Fruit fly (Drosophila melanogaster): ENCODE data around the gene intr.

DNA sequence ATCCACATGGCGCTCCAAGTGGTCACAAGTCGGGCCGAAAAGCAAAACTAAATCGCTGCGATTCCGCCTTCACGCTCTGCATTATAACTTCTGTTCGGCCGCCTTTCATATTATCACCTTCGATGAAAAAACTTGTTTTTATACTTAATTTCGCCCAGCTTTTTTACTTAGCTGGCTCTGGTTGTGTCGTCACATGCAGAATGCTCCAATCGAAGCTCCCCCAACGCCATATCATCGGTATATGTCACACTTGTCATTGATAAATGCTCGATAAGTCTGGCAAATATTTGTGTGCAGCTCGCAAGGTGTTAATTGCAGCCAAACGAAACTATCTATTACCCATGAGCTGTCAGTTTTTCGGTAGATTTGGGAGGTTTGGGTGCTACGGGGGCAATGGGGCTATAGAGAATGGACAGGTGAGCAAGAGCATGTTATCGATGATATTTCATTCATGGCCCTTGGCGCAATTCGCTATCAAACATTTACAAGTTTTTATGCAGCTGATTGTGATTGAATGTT lies 38.7 kb upstream of the intr start, which contains the start of gene CG10000:
- no peak for TF ChIP-seq Sin3A (optimal IDR thresholded peaks at IDR 0.05)
- no peak for TF ChIP-seq psq (optimal IDR thresholded peaks at IDR 0.05)
- no peak for TF ChIP-seq h (optimal IDR thresholded peaks at IDR 0.05)
- TF ChIP-seq Myc (optimal IDR thresholded peaks at IDR 0.05): no peak
- no peak for TF ChIP-seq insv (optimal IDR thresholded peaks at IDR 0.05)
- TF ChIP-seq ttk (optimal IDR thresholded peaks at IDR 0.05): no peak

All from Kc167 (cell line).